Fruit fly (Drosophila melanogaster) whole organism, embryonic: ENCODE measurements around the gene CG10208.

ENCODE experiments used
- ATbp ChIP-seq: fragments of 200-800 bp; sonication (Bioruptor generic); optimal IDR thresholded peaks from 2 replicates; lab custom pipeline; 2017; ENCODE audit warnings: missing biosample characterization, mild to moderate bottlenecking, missing genetic modification characterization, missing genetic modification reagents
- Adf1 ChIP-seq: fragments of 200-800 bp; sonication (Bioruptor generic); IDR thresholded peaks from 2 replicates; pipeline ENCODE4 v1.3.6; 2022; ENCODE audit warnings: missing biosample characterization, missing genetic modification characterization
- Asciz ChIP-seq: fragments of 200-800 bp; sonication (Bioruptor generic); optimal IDR thresholded peaks from 2 replicates; lab custom pipeline; 2017; ENCODE audit warnings: missing biosample characterization, mild to moderate bottlenecking, missing genetic modification characterization, missing genetic modification reagents
- Blimp-1 ChIP-seq: fragments of 200-800 bp; sonication (Bioruptor generic); optimal IDR thresholded peaks from 3 replicates; lab custom pipeline; 2018; ENCODE audit warnings: missing biosample characterization, missing genetic modification characterization, mild to moderate bottlenecking, moderate library complexity, missing genetic modification reagents
- Bteb2 ChIP-seq: fragments of 200-800 bp; sonication (Bioruptor generic); optimal IDR thresholded peaks from 2 replicates; lab custom pipeline; 2016; ENCODE audit warnings: missing biosample characterization, missing genetic modification characterization
- CG10431 ChIP-seq: fragments of 200-800 bp; sonication (Bioruptor generic); optimal IDR thresholded peaks from 3 replicates; lab custom pipeline; 2018; ENCODE audit warnings: missing biosample characterization, mild to moderate bottlenecking, missing genetic modification characterization
- CG11560 ChIP-seq: fragments of 200-800 bp; sonication (Bioruptor generic); IDR thresholded peaks from 3 replicates; pipeline ENCODE4 v1.3.6; 2022; ENCODE audit warnings: missing biosample characterization, missing genetic modification characterization
- CG11696 ChIP-seq: fragments of 200-800 bp; sonication (Bioruptor generic); IDR thresholded peaks from 2 replicates; pipeline ENCODE4 v1.3.6; 2022; ENCODE audit warnings: missing biosample characterization, missing genetic modification characterization
- CG12744 ChIP-seq: fragments of 200-800 bp; sonication (Bioruptor generic); optimal IDR thresholded peaks from 2 replicates; lab custom pipeline; 2016; ENCODE audit warnings: missing biosample characterization, missing genetic modification characterization
- CG12769 ChIP-seq: fragments of 200-800 bp; sonication (Bioruptor generic); optimal IDR thresholded peaks from 2 replicates; lab custom pipeline; 2019; ENCODE audit warnings: missing biosample characterization, mild to moderate bottlenecking, missing genetic modification characterization, moderate library complexity
- CG13296 ChIP-seq: fragments of 200-800 bp; sonication (Bioruptor generic); optimal IDR thresholded peaks from 3 replicates; lab custom pipeline; 2018; ENCODE audit warnings: missing biosample characterization, mild to moderate bottlenecking, missing genetic modification characterization
- CG13894 ChIP-seq: fragments of 200-800 bp; sonication (Bioruptor generic); optimal IDR thresholded peaks from 3 replicates; lab custom pipeline; 2018; ENCODE audit warnings: missing biosample characterization, mild to moderate bottlenecking, missing genetic modification characterization, moderate library complexity
- CG15514 ChIP-seq: fragments of 200-800 bp; sonication (Bioruptor generic); optimal IDR thresholded peaks from 3 replicates; lab custom pipeline; 2017; ENCODE audit warnings: missing biosample characterization, missing genetic modification characterization, mild to moderate bottlenecking, moderate library complexity, missing genetic modification reagents
- CG16863 ChIP-seq: fragments of 200-800 bp; sonication (Bioruptor generic); optimal IDR thresholded peaks from 3 replicates; lab custom pipeline; 2016; ENCODE audit warnings: missing biosample characterization, missing genetic modification characterization
- CG17385 ChIP-seq: fragments of 200-800 bp; sonication (Bioruptor generic); optimal IDR thresholded peaks from 3 replicates; lab custom pipeline; 2018; ENCODE audit warnings: missing biosample characterization, mild to moderate bottlenecking, missing genetic modification characterization
- CG17612 ChIP-seq: fragments of 200-800 bp; sonication (Bioruptor generic); IDR thresholded peaks from 2 replicates; pipeline ENCODE4 v1.3.6; 2022; ENCODE audit warnings: missing biosample characterization, missing genetic modification characterization
- CG17802 ChIP-seq: fragments of 200-800 bp; sonication (Bioruptor generic); optimal IDR thresholded peaks from 2 replicates; lab custom pipeline; 2018; ENCODE audit warnings: missing biosample characterization, mild to moderate bottlenecking, missing genetic modification characterization, moderate library complexity
- CG18011 ChIP-seq: fragments of 200-800 bp; sonication (Bioruptor generic); optimal IDR thresholded peaks from 2 replicates; lab custom pipeline; 2017; ENCODE audit warnings: missing biosample characterization, missing genetic modification characterization, mild to moderate bottlenecking, moderate library complexity, missing genotype
- CG3407 ChIP-seq: fragments of 200-800 bp; sonication (Bioruptor generic); optimal IDR thresholded peaks from 2 replicates; lab custom pipeline; 2018; ENCODE audit warnings: missing biosample characterization, mild to moderate bottlenecking, missing genetic modification characterization
- CG3995 ChIP-seq: fragments of 200-800 bp; sonication (Bioruptor generic); optimal IDR thresholded peaks from 3 replicates; lab custom pipeline; 2016; ENCODE audit warnings: missing biosample characterization, missing genetic modification characterization
- CG5180 ChIP-seq: fragments of 200-800 bp; sonication (Bioruptor generic); optimal IDR thresholded peaks from 3 replicates; lab custom pipeline; 2017; ENCODE audit warnings: missing biosample characterization, missing genetic modification characterization, mild to moderate bottlenecking, moderate library complexity, missing genetic modification reagents
- CG7839 ChIP-seq: fragments of 200-800 bp; sonication (Bioruptor generic); optimal IDR thresholded peaks from 3 replicates; lab custom pipeline; 2018; ENCODE audit warnings: missing biosample characterization, mild to moderate bottlenecking, missing genetic modification characterization, moderate library complexity
- CG8359 ChIP-seq: fragments of 200-800 bp; sonication (Bioruptor generic); optimal IDR thresholded peaks from 2 replicates; lab custom pipeline; 2017; ENCODE audit warnings: missing biosample characterization, mild to moderate bottlenecking, missing genetic modification characterization, borderline replicate concordance
- Doc2 ChIP-seq: fragments of 200-800 bp; sonication (Bioruptor generic); IDR thresholded peaks from 2 replicates; pipeline ENCODE4 v1.3.6; 2022; ENCODE audit warnings: missing biosample characterization, missing genetic modification characterization
- Dp ChIP-seq: fragments of 200-800 bp; sonication (Bioruptor generic); optimal IDR thresholded peaks from 2 replicates; lab custom pipeline; 2018; ENCODE audit warnings: missing biosample characterization, mild to moderate bottlenecking, missing genetic modification characterization, moderate library complexity
- Drgx ChIP-seq: fragments of 200-800 bp; sonication (Bioruptor generic); IDR thresholded peaks from 2 replicates; pipeline ENCODE4 v1.3.6; 2022; ENCODE audit warnings: missing biosample characterization, missing genetic modification characterization
- Elba2 ChIP-seq: fragments of 200-800 bp; sonication (Bioruptor generic); optimal IDR thresholded peaks from 3 replicates; lab custom pipeline; 2016; ENCODE audit warnings: missing biosample characterization, missing genetic modification characterization
- H2.0 ChIP-seq: fragments of 200-800 bp; sonication (Bioruptor generic); IDR thresholded peaks from 2 replicates; pipeline ENCODE4 v1.3.6; 2022; ENCODE audit warnings: missing biosample characterization, missing genetic modification characterization
- HLH54F ChIP-seq: fragments of 200-800 bp; sonication (Bioruptor generic); optimal IDR thresholded peaks from 3 replicates; lab custom pipeline; 2016; ENCODE audit warnings: missing biosample characterization, missing genetic modification characterization
- Hr51 ChIP-seq, 2 experiments: fragments of 200-800 bp; sonication (Bioruptor generic); optimal IDR thresholded peaks; 2 replicates in 1 of 2; 3 replicates in 1 of 2; lab custom pipeline; 2016 to 2018; ENCODE audit warnings: missing biosample characterization in 2 of 2, missing genetic modification characterization in 2 of 2, mild to moderate bottlenecking in 1 of 2, moderate library complexity in 1 of 2
- MTF-1 ChIP-seq: fragments of 200-800 bp; sonication (Bioruptor generic); optimal IDR thresholded peaks from 2 replicates; lab custom pipeline; 2018; ENCODE audit warnings: missing biosample characterization, mild to moderate bottlenecking, missing genetic modification characterization, borderline replicate concordance
- Oaz ChIP-seq: fragments of 200-800 bp; sonication (Bioruptor generic); IDR thresholded peaks from 2 replicates; pipeline ENCODE4 v1.3.6; 2022; ENCODE audit warnings: missing biosample characterization, missing genetic modification characterization
- Opbp ChIP-seq: fragments of 200-800 bp; sonication (Bioruptor generic); IDR thresholded peaks from 3 replicates; pipeline ENCODE4 v1.3.6; 2022; ENCODE audit warnings: missing biosample characterization, missing genetic modification characterization; ENCODE audit not compliant: partially characterized antibody
- Optix ChIP-seq: fragments of 200-800 bp; sonication (Bioruptor generic); IDR thresholded peaks from 3 replicates; pipeline ENCODE4 v1.3.6; 2022; ENCODE audit warnings: missing biosample characterization, missing genetic modification characterization
- Pdp1 ChIP-seq, 2 experiments: fragments of 200-800 bp; sonication (Bioruptor generic); optimal IDR thresholded peaks; 3 replicates each; lab custom pipeline; 2016; ENCODE audit warnings: missing biosample characterization in 2 of 2, missing genetic modification characterization in 2 of 2, mild to moderate bottlenecking in 1 of 2, moderate library complexity in 1 of 2
- Taf1 ChIP-seq: fragments of 200-800 bp; sonication (Bioruptor generic); IDR thresholded peaks from 2 replicates; pipeline ENCODE4 v1.3.6; 2022; ENCODE audit warnings: missing biosample characterization, missing genetic modification characterization
- corto ChIP-seq: fragments of 200-800 bp; sonication (Bioruptor generic); optimal IDR thresholded peaks from 2 replicates; lab custom pipeline; 2016; ENCODE audit warnings: missing biosample characterization, mild to moderate bottlenecking, missing genetic modification characterization, moderate library complexity
- cwo ChIP-seq: fragments of 200-800 bp; sonication (Bioruptor generic); optimal IDR thresholded peaks from 3 replicates; lab custom pipeline; 2017; ENCODE audit warnings: missing biosample characterization, missing genetic modification characterization, mild to moderate bottlenecking, moderate library complexity, missing genetic modification reagents
- insv ChIP-seq, 2 experiments: fragments of 200-800 bp; sonication (Bioruptor generic); optimal IDR thresholded peaks; 3 replicates each; lab custom pipeline; 2016 to 2018; ENCODE audit warnings: missing biosample characterization in 2 of 2, missing genetic modification characterization in 2 of 2
- maf-S ChIP-seq: fragments of 200-800 bp; sonication (Bioruptor generic); optimal IDR thresholded peaks from 2 replicates; lab custom pipeline; 2016; ENCODE audit warnings: missing biosample characterization, missing genetic modification characterization
- nau ChIP-seq: fragments of 200-800 bp; sonication (Bioruptor generic); optimal IDR thresholded peaks from 3 replicates; lab custom pipeline; 2017; ENCODE audit warnings: missing biosample characterization, mild to moderate bottlenecking, missing genetic modification characterization, missing genetic modification reagents
- nerfin-2 ChIP-seq: fragments of 200-800 bp; sonication (Bioruptor generic); IDR thresholded peaks from 2 replicates; pipeline ENCODE4 v1.3.6; 2022; ENCODE audit warnings: missing biosample characterization, missing genetic modification characterization; ENCODE audit not compliant: partially characterized antibody
- oc ChIP-seq: fragments of 200-800 bp; sonication (Bioruptor generic); optimal IDR thresholded peaks from 2 replicates; lab custom pipeline; 2018; ENCODE audit warnings: missing biosample characterization, mild to moderate bottlenecking, missing genetic modification characterization, moderate library complexity
- psq ChIP-seq: fragments of 200-800 bp; sonication (Bioruptor generic); optimal IDR thresholded peaks from 2 replicates; lab custom pipeline; 2017; ENCODE audit warnings: missing biosample characterization, missing genetic modification characterization
- ranshi ChIP-seq: fragments of 200-800 bp; sonication (Bioruptor generic); IDR thresholded peaks from 2 replicates; pipeline ENCODE4 v1.3.6; 2022; ENCODE audit warnings: missing biosample characterization, missing genetic modification characterization
- sim ChIP-seq: fragments of 200-800 bp; sonication (Bioruptor generic); IDR thresholded peaks from 2 replicates; pipeline ENCODE4 v1.3.6; 2022; ENCODE audit warnings: missing biosample characterization, missing genetic modification characterization
- tgo ChIP-seq: fragments of 200-800 bp; sonication (Bioruptor generic); IDR thresholded peaks from 3 replicates; pipeline ENCODE4 v1.3.6; 2022; ENCODE audit warnings: missing biosample characterization, missing genetic modification characterization
- toy ChIP-seq: fragments of 200-800 bp; sonication (Bioruptor generic); IDR thresholded peaks from 2 replicates; pipeline ENCODE4 v1.3.6; 2022; ENCODE audit warnings: missing biosample characterization, missing genetic modification characterization
- vvl ChIP-seq: fragments of 200-800 bp; sonication (Bioruptor generic); IDR thresholded peaks from 2 replicates; pipeline ENCODE4 v1.3.6; 2022; ENCODE audit warnings: missing biosample characterization, missing genetic modification characterization
- zen2 ChIP-seq: fragments of 200-800 bp; sonication (Bioruptor generic); IDR thresholded peaks from 3 replicates; pipeline ENCODE4 v1.3.6; 2022; ENCODE audit warnings: missing biosample characterization, missing genetic modification characterization; ENCODE audit not compliant: partially characterized antibody

The CG10208 gene

dm6 chr3R:23733771-23734170 is 40.2 kb downstream of the CG10208 start:
- TF ChIP-seq vvl (GFP tag; lab: Robert Waterston, UW) (no peak), Adf1 (GFP tag; lab: Robert Waterston, UW) (no peak), zen2 (no peak), cwo (GFP tag; lab: Kevin White, UChicago) (no peak), Pdp1 (GFP tag; optimal IDR thresholded peaks at IDR 0.05; lab: Kevin White, UChicago) (peak in 1 of 2 experiments; percentile 91), maf-S (GFP tag; lab: Kevin White, UChicago) (no peak), CG3995 (GFP tag; lab: Kevin White, UChicago) (no peak), CG17385 (GFP tag; lab: Kevin White, UChicago) (no peak), Hr51 (GFP tag; optimal IDR thresholded peaks at IDR 0.05; lab: Kevin White, UChicago) (no peak), CG12769 (tag; lab: Kevin White, UChicago) (peak; percentile 24), HLH54F (no peak), CG13894 (tag; lab: Kevin White, UChicago) (no peak), Asciz (no peak), psq (GFP tag; lab: Kevin White, UChicago) (no peak), CG13296 (GFP tag; lab: Kevin White, UChicago) (no peak), CG7839 (tag; lab: Kevin White, UChicago) (no peak), H2.0 (GFP tag; lab: Robert Waterston, UW) (no peak), CG18011 (GFP tag; lab: Kevin White, UChicago) (no peak), CG8359 (GFP tag; lab: Kevin White, UChicago) (peak; percentile 16), CG17612 (GFP tag; lab: Robert Waterston, UW) (no peak), CG11560 (no peak), corto (GFP tag; lab: Kevin White, UChicago) (no peak), Dp (no peak), CG12744 (GFP tag; lab: Kevin White, UChicago) (no peak), Elba2 (GFP tag; lab: Kevin White, UChicago) (peak; percentile 51), Oaz (no peak), tgo (no peak), Blimp-1 (GFP tag; lab: Kevin White, UChicago) (peak; percentile 68), CG10431 (GFP tag; lab: Kevin White, UChicago) (no peak), ATbp (no peak), ranshi (no peak), CG15514 (GFP tag; lab: Kevin White, UChicago) (no peak), nerfin-2 (GFP tag; lab: Robert Waterston, UW) (no peak), Taf1 (GFP tag; lab: Robert Waterston, UW) (no peak), CG5180 (GFP tag; lab: Kevin White, UChicago) (no peak), CG16863 (no peak), nau (GFP tag; lab: Kevin White, UChicago) (no peak), oc (tag; lab: Kevin White, UChicago) (no peak), CG17802 (no peak), CG3407 (GFP tag; lab: Kevin White, UChicago) (no peak), Bteb2 (GFP tag; lab: Kevin White, UChicago) (no peak), Drgx (GFP tag; lab: Robert Waterston, UW) (no peak), Optix (GFP tag; lab: Robert Waterston, UW) (no peak), Opbp (no peak), CG11696 (no peak), Doc2 (no peak), MTF-1 (GFP tag; lab: Kevin White, UChicago) (no peak), sim (no peak), insv (GFP tag; optimal IDR thresholded peaks at IDR 0.05; lab: Kevin White, UChicago) (peak in 1 of 2 experiments; percentile 54), toy (no peak)
